Fruit fly (Drosophila melanogaster) whole organism, embryonic: ENCODE results near the gene al.

Experiments
- Blimp-1 ChIP-seq: fragments of 200-800 bp; sonication (Bioruptor generic); optimal IDR thresholded peaks from 3 replicates; lab custom pipeline; 2018; ENCODE audit warnings: missing biosample characterization, missing genetic modification characterization, mild to moderate bottlenecking, moderate library complexity, missing genetic modification reagents
- CG10267 ChIP-seq: fragments of 200-800 bp; sonication (Bioruptor generic); optimal IDR thresholded peaks from 2 replicates; lab custom pipeline; 2018; ENCODE audit warnings: missing biosample characterization, mild to moderate bottlenecking, missing genetic modification characterization, moderate library complexity
- CG10543 ChIP-seq: fragments of 200-800 bp; sonication (Bioruptor generic); optimal IDR thresholded peaks from 3 replicates; lab custom pipeline; 2017; ENCODE audit warnings: missing biosample characterization, mild to moderate bottlenecking, missing genetic modification characterization, moderate library complexity
- CG10979 ChIP-seq: fragments of 200-800 bp; sonication (Bioruptor generic); optimal IDR thresholded peaks from 2 replicates; lab custom pipeline; 2018; ENCODE audit warnings: missing biosample characterization, mild to moderate bottlenecking, missing genetic modification characterization, moderate library complexity
- CG11456 ChIP-seq: fragments of 200-800 bp; sonication (Bioruptor generic); IDR thresholded peaks from 3 replicates; pipeline ENCODE4 v1.3.6; 2022; ENCODE audit warnings: missing biosample characterization, missing genetic modification characterization
- CG12155 ChIP-seq: fragments of 200-800 bp; sonication (Bioruptor generic); optimal IDR thresholded peaks from 3 replicates; lab custom pipeline; 2016; ENCODE audit warnings: missing biosample characterization, missing genetic modification characterization
- CG1603 ChIP-seq: fragments of 200-800 bp; sonication (Bioruptor generic); optimal IDR thresholded peaks from 2 replicates; lab custom pipeline; 2019; ENCODE audit warnings: missing biosample characterization, mild to moderate bottlenecking, missing genetic modification characterization, moderate library complexity
- CG16815 ChIP-seq: fragments of 200-800 bp; sonication (Bioruptor generic); optimal IDR thresholded peaks from 3 replicates; lab custom pipeline; 2017; ENCODE audit warnings: missing biosample characterization, mild to moderate bottlenecking, missing genetic modification characterization
- CG17186 ChIP-seq: fragments of 200-800 bp; sonication (Bioruptor generic); optimal IDR thresholded peaks from 3 replicates; lab custom pipeline; 2017; ENCODE audit warnings: missing biosample characterization, missing genetic modification reagents, missing genetic modification characterization
- CG17568 ChIP-seq: fragments of 200-800 bp; sonication (Bioruptor generic); optimal IDR thresholded peaks from 2 replicates; lab custom pipeline; 2018; ENCODE audit warnings: missing biosample characterization, mild to moderate bottlenecking, missing genetic modification characterization, moderate library complexity
- CG18599 ChIP-seq: fragments of 200-800 bp; sonication (Bioruptor generic); optimal IDR thresholded peaks from 3 replicates; lab custom pipeline; 2017; ENCODE audit warnings: missing biosample characterization, missing genetic modification characterization, mild to moderate bottlenecking, moderate library complexity, missing genetic modification reagents
- CG30403 ChIP-seq: fragments of 200-800 bp; sonication (Bioruptor generic); optimal IDR thresholded peaks from 3 replicates; lab custom pipeline; 2016; ENCODE audit warnings: missing biosample characterization, missing genetic modification characterization
- CG6254 ChIP-seq: fragments of 200-800 bp; sonication (Bioruptor generic); optimal IDR thresholded peaks from 3 replicates; lab custom pipeline; 2017; ENCODE audit warnings: mild to moderate bottlenecking, missing biosample characterization, missing genetic modification reagents, missing genetic modification characterization
- CG6689 ChIP-seq: fragments of 200-800 bp; sonication (Bioruptor generic); IDR thresholded peaks from 2 replicates; pipeline ENCODE4 v1.3.6; 2022; ENCODE audit warnings: missing biosample characterization, missing genetic modification characterization
- CG7928 ChIP-seq: fragments of 200-800 bp; sonication (Bioruptor generic); optimal IDR thresholded peaks from 2 replicates; lab custom pipeline; 2017; ENCODE audit warnings: missing biosample characterization, mild to moderate bottlenecking, missing genetic modification characterization
- CG8388 ChIP-seq: fragments of 200-800 bp; sonication (Bioruptor generic); optimal IDR thresholded peaks from 2 replicates; lab custom pipeline; 2019; ENCODE audit warnings: missing biosample characterization, mild to moderate bottlenecking, missing genetic modification characterization, moderate library complexity
- CG8944 ChIP-seq: fragments of 200-800 bp; sonication (Bioruptor generic); optimal IDR thresholded peaks from 3 replicates; lab custom pipeline; 2016; ENCODE audit warnings: missing biosample characterization, missing genetic modification characterization
- Drgx ChIP-seq: fragments of 200-800 bp; sonication (Bioruptor generic); IDR thresholded peaks from 2 replicates; pipeline ENCODE4 v1.3.6; 2022; ENCODE audit warnings: missing biosample characterization, missing genetic modification characterization
- H15 ChIP-seq: fragments of 200-800 bp; sonication (Bioruptor generic); IDR thresholded peaks from 3 replicates; pipeline ENCODE4 v1.3.6; 2022; ENCODE audit warnings: missing biosample characterization, missing genetic modification characterization
- Hsf ChIP-seq: fragments of 200-800 bp; sonication (Bioruptor generic); optimal IDR thresholded peaks from 3 replicates; lab custom pipeline; 2016; ENCODE audit warnings: missing biosample characterization, missing genetic modification characterization
- Max ChIP-seq: fragments of 200-800 bp; sonication (Bioruptor generic); optimal IDR thresholded peaks from 2 replicates; lab custom pipeline; 2016; ENCODE audit warnings: missing biosample characterization, mild to moderate bottlenecking, missing genetic modification characterization
- Med ChIP-seq: fragments of 200-800 bp; sonication (Bioruptor generic); peaks from one replicate; lab custom pipeline; 2016; ENCODE audit warnings: missing biosample characterization, missing genetic modification characterization, mild to moderate bottlenecking, inconsistent platforms, moderate library complexity
- Pdp1 ChIP-seq, 2 experiments: fragments of 200-800 bp; sonication (Bioruptor generic); optimal IDR thresholded peaks; 3 replicates each; lab custom pipeline; 2016; ENCODE audit warnings: missing biosample characterization in 2 of 2, missing genetic modification characterization in 2 of 2, mild to moderate bottlenecking in 1 of 2, moderate library complexity in 1 of 2
- Ravus ChIP-seq: fragments of 200-800 bp; sonication (Bioruptor generic); IDR thresholded peaks from 2 replicates; pipeline ENCODE4 v1.3.6; 2022; ENCODE audit warnings: missing biosample characterization, missing genetic modification characterization
- Side ChIP-seq: fragments of 200-800 bp; sonication (Bioruptor generic); optimal IDR thresholded peaks from 2 replicates; lab custom pipeline; 2016; ENCODE audit warnings: missing biosample characterization, missing genetic modification characterization
- Xbp1 ChIP-seq: fragments of 200-800 bp; sonication (Bioruptor generic); optimal IDR thresholded peaks from 3 replicates; lab custom pipeline; 2016; ENCODE audit warnings: missing biosample characterization, mild to moderate bottlenecking, missing genetic modification characterization
- ara ChIP-seq: fragments of 200-800 bp; sonication (Bioruptor generic); IDR thresholded peaks from 2 replicates; pipeline ENCODE4 v1.3.6; 2022; ENCODE audit warnings: missing biosample characterization, missing genetic modification characterization
- chif ChIP-seq, 2 experiments: fragments of 200-800 bp; sonication (Bioruptor generic); optimal IDR thresholded peaks; 3 replicates each; lab custom pipeline; 2016; ENCODE audit warnings: missing biosample characterization in 2 of 2, missing genetic modification characterization in 2 of 2
- chm ChIP-seq: fragments of 200-800 bp; sonication (Bioruptor generic); IDR thresholded peaks from 2 replicates; pipeline ENCODE4 v1.3.6; 2022; ENCODE audit warnings: missing biosample characterization, missing genetic modification characterization
- corto ChIP-seq: fragments of 200-800 bp; sonication (Bioruptor generic); optimal IDR thresholded peaks from 2 replicates; lab custom pipeline; 2016; ENCODE audit warnings: missing biosample characterization, mild to moderate bottlenecking, missing genetic modification characterization, moderate library complexity
- dmrt11E ChIP-seq: fragments of 200-800 bp; sonication (Bioruptor generic); optimal IDR thresholded peaks from 3 replicates; lab custom pipeline; 2018; ENCODE audit warnings: missing biosample characterization, mild to moderate bottlenecking, missing genetic modification characterization, moderate library complexity
- gem ChIP-seq: fragments of 200-800 bp; sonication (Bioruptor generic); optimal IDR thresholded peaks from 2 replicates; lab custom pipeline; 2019; ENCODE audit warnings: missing biosample characterization, mild to moderate bottlenecking, missing genetic modification characterization, moderate library complexity
- gt ChIP-seq: fragments of 200-800 bp; sonication (Bioruptor generic); IDR thresholded peaks from 2 replicates; pipeline ENCODE4 v1.3.6; 2022; ENCODE audit warnings: missing biosample characterization, missing genetic modification characterization
- hkb ChIP-seq, 2 experiments: fragments of 200-800 bp in 1 of 2; fragments of >200 bp in 1 of 2; sonication (Bioruptor generic) in 1 of 2; IDR thresholded peaks in 1 of 2; optimal IDR thresholded peaks in 1 of 2; 2 replicates each; pipeline versions ENCODE4 v1.3.6 to Lab custom; 2017 to 2022; ENCODE audit warnings: missing biosample characterization in 1 of 2, missing genetic modification characterization in 1 of 2
- jumu ChIP-seq: fragments of 200-800 bp; sonication (Bioruptor generic); optimal IDR thresholded peaks from 3 replicates; lab custom pipeline; 2016; ENCODE audit warnings: missing biosample characterization, missing genetic modification characterization
- lbe ChIP-seq: fragments of 200-800 bp; sonication (Bioruptor generic); optimal IDR thresholded peaks from 2 replicates; lab custom pipeline; 2016; ENCODE audit warnings: missing biosample characterization, mild to moderate bottlenecking, missing genetic modification characterization
- lilli ChIP-seq: fragments of 200-800 bp; sonication (Bioruptor generic); optimal IDR thresholded peaks from 3 replicates; lab custom pipeline; 2016; ENCODE audit warnings: missing biosample characterization, missing genetic modification characterization
- peb ChIP-seq: fragments of 200-800 bp; sonication (Bioruptor generic); IDR thresholded peaks from 2 replicates; pipeline ENCODE4 v1.3.6; 2022; ENCODE audit warnings: missing biosample characterization, missing genetic modification characterization
- prd ChIP-seq, 3 experiments: fragments of >200 bp in 2 of 3; fragments of 200-800 bp in 1 of 3; sonication (Bioruptor generic) in 1 of 3; optimal IDR thresholded peaks in 2 of 3; IDR thresholded peaks in 1 of 3; 2 replicates in 2 of 3; 3 replicates in 1 of 3; pipeline versions ENCODE4 v1.3.6 to Lab custom; 2017 to 2022; ENCODE audit warnings: missing biosample characterization in 1 of 3, missing genetic modification characterization in 1 of 3
- row ChIP-seq: fragments of 200-800 bp; sonication (Bioruptor generic); IDR thresholded peaks from 3 replicates; pipeline ENCODE4 v1.3.6; 2022; ENCODE audit warnings: missing biosample characterization, missing genetic modification characterization
- sens-2 ChIP-seq: fragments of 200-800 bp; sonication (Bioruptor generic); IDR thresholded peaks from 2 replicates; pipeline ENCODE4 v1.3.6; 2022; ENCODE audit warnings: missing biosample characterization, missing genetic modification characterization
- sisA ChIP-seq: fragments of 200-800 bp; sonication (Bioruptor generic); IDR thresholded peaks from 2 replicates; pipeline ENCODE4 v1.3.6; 2022; ENCODE audit warnings: missing biosample characterization, missing genetic modification characterization
- slbo ChIP-seq: fragments of 200-800 bp; sonication (Bioruptor generic); IDR thresholded peaks from 2 replicates; pipeline ENCODE4 v1.3.6; 2022; ENCODE audit warnings: missing biosample characterization, missing genetic modification characterization
- tgo ChIP-seq: fragments of 200-800 bp; sonication (Bioruptor generic); IDR thresholded peaks from 3 replicates; pipeline ENCODE4 v1.3.6; 2022; ENCODE audit warnings: missing biosample characterization, missing genetic modification characterization
- trem ChIP-seq: fragments of 200-800 bp; optimal IDR thresholded peaks from 3 replicates; lab custom pipeline; 2019; ENCODE audit warnings: missing biosample characterization, mild to moderate bottlenecking, missing genetic modification characterization, moderate library complexity
- vvl ChIP-seq: fragments of 200-800 bp; sonication (Bioruptor generic); IDR thresholded peaks from 2 replicates; pipeline ENCODE4 v1.3.6; 2022; ENCODE audit warnings: missing biosample characterization, missing genetic modification characterization

The al gene

DNA sequence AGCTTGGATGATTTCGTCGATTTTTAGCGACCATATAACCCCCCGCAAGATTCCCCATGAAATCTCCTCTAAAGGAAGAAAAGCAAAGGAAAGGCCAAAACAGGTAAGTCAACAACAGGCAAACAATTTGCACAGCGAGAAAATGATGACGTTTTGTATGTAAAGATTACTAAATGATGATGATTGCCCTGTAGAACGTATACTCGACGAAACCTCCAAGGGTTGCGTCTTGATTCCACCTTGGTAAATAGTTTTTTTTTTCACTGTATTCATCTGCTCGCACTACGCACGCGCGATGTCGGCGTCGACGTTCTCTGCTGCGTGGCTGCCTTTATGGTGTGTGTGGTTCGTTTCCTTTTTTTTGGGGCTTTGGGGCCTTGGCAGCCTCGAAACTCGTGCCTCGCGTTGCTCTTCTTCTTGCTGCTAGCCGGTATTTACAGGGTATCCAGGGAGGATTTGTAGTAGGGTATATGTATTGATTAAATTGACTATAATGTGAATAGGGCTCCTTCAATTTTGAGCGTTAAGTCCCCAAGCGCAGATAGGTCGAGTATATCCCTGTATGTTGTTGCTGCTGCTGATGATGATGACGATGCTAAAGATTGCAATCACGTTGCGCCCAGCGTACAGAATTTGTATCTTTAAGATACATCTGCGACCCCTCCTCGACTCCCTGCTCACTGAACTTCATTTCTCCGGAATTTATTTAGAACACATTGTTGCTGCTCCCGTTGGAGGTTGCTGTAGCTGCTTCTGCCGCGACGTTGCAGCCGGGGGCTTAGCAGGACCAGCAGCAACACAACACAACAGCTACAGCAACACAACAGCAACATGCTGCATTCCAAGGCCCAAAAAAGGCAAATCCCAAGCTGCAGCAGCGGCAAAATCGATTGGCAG is 49.7 kb downstream of the al start (continued):
- peak; percentile 49 for TF ChIP-seq gem (tag; lab: Kevin White, UChicago)
- TF ChIP-seq ara (GFP tag; lab: Robert Waterston, UW) = peak; percentile 60
- no peak for TF ChIP-seq CG17186 (GFP tag; lab: Kevin White, UChicago)
- TF ChIP-seq Drgx (GFP tag; lab: Robert Waterston, UW) = peak; percentile 93
- TF ChIP-seq sisA (GFP tag; lab: Robert Waterston, UW) = peak; percentile 35
- TF ChIP-seq CG6254 (GFP tag; lab: Kevin White, UChicago) = peak; percentile 40
- peak in 1 of 2 experiments; percentile 13 for TF ChIP-seq Pdp1 (GFP tag; optimal IDR thresholded peaks at IDR 0.05; lab: Kevin White, UChicago)
- TF ChIP-seq gt (GFP tag; lab: Robert Waterston, UW) = no peak
- peak; percentile 28; the same call in 1 of the 3 replicates for TF ChIP-seq tgo (GFP tag; lab: Robert Waterston, UW)
- peak; percentile 27 for TF ChIP-seq Xbp1
- no peak for TF ChIP-seq Ravus
- TF ChIP-seq Max (GFP tag; lab: Kevin White, UChicago) = no peak
- TF ChIP-seq sens-2 = no peak
- peak; percentile 13 for TF ChIP-seq Hsf (GFP tag; lab: Kevin White, UChicago)
- TF ChIP-seq CG11456 (GFP tag; lab: Robert Waterston, UW) = no peak
- TF ChIP-seq row (GFP tag; lab: Robert Waterston, UW) = peak; percentile 55; the same call in 2 of the 3 replicates
- TF ChIP-seq CG18599 = peak; percentile 23
- TF ChIP-seq Side (GFP tag; lab: Kevin White, UChicago) = peak; percentile 1
- TF ChIP-seq CG7928 (GFP tag; lab: Kevin White, UChicago) = no peak
- TF ChIP-seq prd (optimal IDR thresholded peaks at IDR 0.05; lab: Kevin White, UChicago) = no peak
- TF ChIP-seq prd (GFP tag; IDR thresholded peaks at IDR 0.05; lab: Robert Waterston, UW) = peak; percentile 62
- TF ChIP-seq CG10543 (GFP tag; lab: Kevin White, UChicago) = no peak
- TF ChIP-seq H15 = no peak
- peak; percentile 25 for TF ChIP-seq CG30403
- TF ChIP-seq CG6689 (GFP tag; lab: Robert Waterston, UW) = peak; percentile 56
- TF ChIP-seq Med = peak; percentile 44
- peak; percentile 19 for TF ChIP-seq CG8944 (GFP tag; lab: Kevin White, UChicago)
- TF ChIP-seq trem = no peak
- TF ChIP-seq CG8388 = no peak
- TF ChIP-seq jumu (GFP tag; lab: Kevin White, UChicago) = peak; percentile 23
- no peak for TF ChIP-seq hkb (optimal IDR thresholded peaks at IDR 0.05; lab: Kevin White, UChicago)
- TF ChIP-seq hkb (GFP tag; IDR thresholded peaks at IDR 0.05; lab: Robert Waterston, UW) = no peak
- TF ChIP-seq CG17568 = no peak
- TF ChIP-seq chif (GFP tag; optimal IDR thresholded peaks at IDR 0.05; lab: Kevin White, UChicago) = peak; percentile 23 to 28
- peak; percentile 23 for TF ChIP-seq Blimp-1 (GFP tag; lab: Kevin White, UChicago)
- TF ChIP-seq CG10267 (tag; lab: Kevin White, UChicago) = peak; percentile 3
- TF ChIP-seq CG12155 (GFP tag; lab: Kevin White, UChicago) = no peak
- TF ChIP-seq vvl (GFP tag; lab: Robert Waterston, UW) = peak; percentile 35; the same call in 1 of the 2 replicates
- TF ChIP-seq corto (GFP tag; lab: Kevin White, UChicago) = peak; percentile 92
- TF ChIP-seq chm = peak; percentile 24; the same call in 1 of the 2 replicates
- TF ChIP-seq slbo (GFP tag; lab: Robert Waterston, UW) = peak; percentile 37
- peak; percentile 24 for TF ChIP-seq dmrt11E (tag; lab: Kevin White, UChicago)
- peak; percentile 47 for TF ChIP-seq CG10979 (tag; lab: Kevin White, UChicago)
- peak; percentile 41 for TF ChIP-seq CG1603
- peak; percentile 16 for TF ChIP-seq CG16815
- TF ChIP-seq lbe (GFP tag; lab: Kevin White, UChicago) = peak; percentile 86
- peak; percentile 26; the same call in 1 of the 2 replicates for TF ChIP-seq peb (GFP tag; lab: Robert Waterston, UW)
- TF ChIP-seq lilli (GFP tag; lab: Kevin White, UChicago) = peak; percentile 6
